Worm (Caenorhabditis elegans) whole organism, L4 larva: ENCODE data around the gene flp-15.
A peak's percentile ranks its signal among the peaks of the same experiment; 100 is the strongest.

Source experiments
- F10B5.3 ChIP-seq: sonication (generic microtip); optimal IDR thresholded peaks from 2 replicates; lab custom pipeline; 2016; ENCODE audit warnings: mild to moderate bottlenecking, missing genetic modification characterization, missing compliant biosample characterization
- F49E8.2 ChIP-seq: sonication (generic microtip); optimal IDR thresholded peaks from 2 replicates; lab custom pipeline; 2016; ENCODE audit warnings: missing compliant biosample characterization, mild to moderate bottlenecking, missing genetic modification characterization, borderline replicate concordance
- Y48G9A.11 ChIP-seq: fragments of 200-800 bp; sonication (Bioruptor generic); IDR thresholded peaks from 2 replicates; pipeline ENCODE4 v1.3.6; 2022; ENCODE audit warnings: missing genetic modification reagents, missing genetic modification characterization, missing compliant biosample characterization
- aha-1 ChIP-seq: fragments of 150-350 bp; peaks from one replicate; lab custom pipeline; 2014; ENCODE audit warnings: missing biosample characterization, missing genetic modification characterization
- ama-1 ChIP-seq: fragments of 150-350 bp; optimal IDR thresholded peaks from 2 replicates; lab custom pipeline; 2014; ENCODE audit warnings: inconsistent platforms, mixed read lengths
- ceh-28 ChIP-seq: fragments of 150-350 bp; optimal IDR thresholded peaks from 2 replicates; lab custom pipeline; 2014; ENCODE audit warnings: missing biosample characterization, missing genetic modification reagents, missing genetic modification characterization
- ceh-44 ChIP-seq: fragments of 200-800 bp; sonication (Bioruptor generic); IDR thresholded peaks from 2 replicates; pipeline ENCODE4 v1.3.6; 2022; ENCODE audit warnings: missing genetic modification reagents, missing genetic modification characterization, missing compliant biosample characterization
- ceh-62 ChIP-seq: sonication (generic microtip); optimal IDR thresholded peaks from 2 replicates; lab custom pipeline; 2017; ENCODE audit warnings: missing biosample characterization, missing genetic modification characterization
- ceh-82 ChIP-seq: sonication (generic microtip); optimal IDR thresholded peaks from 2 replicates; lab custom pipeline; 2017; ENCODE audit warnings: missing biosample characterization, missing genetic modification characterization
- ces-1 ChIP-seq: fragments of 150-350 bp; sonication (generic microtip); optimal IDR thresholded peaks from 4 replicates; lab custom pipeline; 2014; ENCODE audit warnings: missing biosample characterization, missing genetic modification reagents, missing genetic modification characterization
- cey-2 ChIP-seq: sonication (generic microtip); optimal IDR thresholded peaks from 3 replicates; lab custom pipeline; 2017; ENCODE audit warnings: missing genetic modification characterization, mild to moderate bottlenecking, missing compliant biosample characterization, antibody characterized with exemption, borderline replicate concordance; ENCODE audit not compliant: insufficient read depth
- daf-19 ChIP-seq: fragments of 200-800 bp; sonication (Bioruptor generic); conservative IDR thresholded peaks from 2 replicates; pipeline ENCODE4 v1.3.6; 2022; ENCODE audit warnings: missing genetic modification characterization, missing compliant biosample characterization
- daf-8 ChIP-seq: fragments of 200-800 bp; sonication (Bioruptor generic); IDR thresholded peaks from 2 replicates; pipeline ENCODE4 v1.3.6; 2022; ENCODE audit warnings: missing genetic modification characterization, missing compliant biosample characterization
- duxl-1 ChIP-seq: sonication (generic microtip); optimal IDR thresholded peaks from 2 replicates; lab custom pipeline; 2016; ENCODE audit warnings: mild to moderate bottlenecking, missing genetic modification characterization, moderate library complexity, missing compliant biosample characterization; ENCODE audit not compliant: poor library complexity
- egl-27 ChIP-seq: sonication (generic microtip); optimal IDR thresholded peaks from 3 replicates; lab custom pipeline; 2017; ENCODE audit warnings: missing biosample characterization, missing genetic modification reagents, missing genetic modification characterization
- fkh-10 ChIP-seq: fragments of 150-350 bp; optimal IDR thresholded peaks from 2 replicates; lab custom pipeline; 2014; ENCODE audit warnings: missing biosample characterization, missing genetic modification reagents, missing genetic modification characterization
- hlh-11 ChIP-seq: fragments of 200-800 bp; sonication (Bioruptor generic); optimal IDR thresholded peaks from 2 replicates; lab custom pipeline; 2018; ENCODE audit warnings: mild to moderate bottlenecking, missing genetic modification characterization, missing compliant biosample characterization
- hlh-30 ChIP-seq: sonication (generic microtip); optimal IDR thresholded peaks from 2 replicates; lab custom pipeline; 2017; ENCODE audit warnings: antibody characterized with exemption, mild to moderate bottlenecking, missing genetic modification characterization, missing compliant biosample characterization; ENCODE audit not compliant: insufficient read depth
- jun-1 ChIP-seq: fragments of 150-350 bp; optimal IDR thresholded peaks from 2 replicates; lab custom pipeline; 2014; ENCODE audit warnings: missing biosample characterization, missing genetic modification reagents, missing genetic modification characterization
- lim-7 ChIP-seq: fragments of 200-800 bp; sonication (Bioruptor generic); IDR thresholded peaks from 2 replicates; pipeline ENCODE4 v1.3.6; 2022; ENCODE audit warnings: missing genetic modification characterization, missing compliant biosample characterization
- lin-13 ChIP-seq: fragments of 150-350 bp; optimal IDR thresholded peaks from 2 replicates; lab custom pipeline; 2014; ENCODE audit warnings: missing biosample characterization, missing genetic modification reagents, missing genetic modification characterization
- lin-29 ChIP-seq: fragments of 200-800 bp; sonication (Bioruptor generic); IDR thresholded peaks from 2 replicates; pipeline ENCODE4 v1.3.6; 2022; ENCODE audit warnings: missing genetic modification reagents, missing genetic modification characterization, missing compliant biosample characterization
- lsy-2 ChIP-seq, 2 experiments: fragments of 150-350 bp in 1 of 2; sonication (generic microtip) in 1 of 2; optimal IDR thresholded peaks; 2 replicates each; lab custom pipeline; 2014 to 2017; ENCODE audit warnings: missing biosample characterization in 2 of 2, missing genetic modification characterization in 2 of 2
- mep-1 ChIP-seq: fragments of 150-350 bp; sonication (generic microtip); optimal IDR thresholded peaks from 3 replicates; lab custom pipeline; 2014; ENCODE audit warnings: missing biosample characterization, missing genetic modification characterization
- mes-2 ChIP-seq: sonication (generic microtip); optimal IDR thresholded peaks from 2 replicates; lab custom pipeline; 2016; ENCODE audit warnings: missing genotype, mild to moderate bottlenecking, missing genetic modification characterization, missing compliant biosample characterization; ENCODE audit not compliant: poor library complexity, severe bottlenecking
- mxl-2 ChIP-seq: fragments of 200-800 bp; sonication (Bioruptor generic); conservative IDR thresholded peaks from 2 replicates; pipeline ENCODE4 v1.3.6; 2022; ENCODE audit warnings: missing genetic modification reagents, missing genetic modification characterization, missing compliant biosample characterization
- nhr-102 ChIP-seq: sonication (generic microtip); optimal IDR thresholded peaks from 2 replicates; lab custom pipeline; 2016; ENCODE audit warnings: mild to moderate bottlenecking, missing genetic modification characterization, moderate library complexity, missing compliant biosample characterization
- nhr-111 ChIP-seq: fragments of 200-800 bp; sonication (Bioruptor generic); optimal IDR thresholded peaks from 2 replicates; lab custom pipeline; 2018; ENCODE audit warnings: mild to moderate bottlenecking, missing genetic modification characterization, missing compliant biosample characterization
- nhr-6 ChIP-seq: fragments of 150-350 bp; optimal IDR thresholded peaks from 2 replicates; lab custom pipeline; 2014; ENCODE audit warnings: missing biosample characterization, missing genetic modification characterization
- pha-4 ChIP-seq, 2 experiments: fragments of 150-350 bp in 1 of 2; fragments of 200-800 bp in 1 of 2; sonication (Bioruptor generic) in 1 of 2; IDR thresholded peaks in 1 of 2; optimal IDR thresholded peaks in 1 of 2; 2 replicates each; pipeline versions ENCODE4 v1.3.6 to Lab custom; 2014 to 2022; ENCODE audit warnings: missing genetic modification characterization in 2 of 2, missing genetic modification reagents in 2 of 2, missing biosample characterization in 1 of 2, missing compliant biosample characterization in 1 of 2
- php-3 ChIP-seq: fragments of 200-800 bp; sonication (Bioruptor generic); IDR thresholded peaks from 2 replicates; pipeline ENCODE4 v1.3.6; 2022; ENCODE audit warnings: missing genetic modification reagents, missing genetic modification characterization, missing compliant biosample characterization
- set-16 ChIP-seq: fragments of 200-800 bp; sonication (Bioruptor generic); IDR thresholded peaks from 2 replicates; pipeline ENCODE4 v1.3.6; 2022; ENCODE audit warnings: missing genetic modification reagents, missing genetic modification characterization, missing compliant biosample characterization
- spr-3 ChIP-seq: fragments of 200-800 bp; sonication (Bioruptor generic); optimal IDR thresholded peaks from 2 replicates; lab custom pipeline; 2018; ENCODE audit warnings: mild to moderate bottlenecking, missing genetic modification characterization, missing compliant biosample characterization
- unc-62 ChIP-seq, 3 experiments: fragments of 150-350 bp in 1 of 3; sonication (generic microtip); optimal IDR thresholded peaks in 2 of 3; peaks in 1 of 3; 1 replicate in 1 of 3; 2 replicates in 2 of 3; lab custom pipeline; 2014 to 2017; ENCODE audit warnings: missing biosample characterization in 3 of 3, missing genetic modification characterization in 3 of 3, missing genetic modification reagents in 3 of 3, missing genotype in 1 of 3
- zip-2 ChIP-seq: fragments of 150-350 bp; optimal IDR thresholded peaks from 2 replicates; lab custom pipeline; 2014; ENCODE audit warnings: missing biosample characterization, missing genetic modification characterization

Gene flp-15

ce11 chrIII:13693187-13693586 is 25.5 kb upstream of the flp-15 start:
- 0 out of 2 replicates have a peak, but pooled peaks have one; percentile 4 for TF ChIP-seq set-16
- TF ChIP-seq aha-1, result peak; percentile 40
- TF ChIP-seq spr-3, result no peak
- peak; percentile 51 for TF ChIP-seq ceh-28

ce11 chrIII:13692555-13692954 is 24.9 kb upstream of the flp-15 start, which contains the start of gene cyn-2:
Gene cyn-2 (plus strand): TSS chrIII:13692668.
- TF ChIP-seq hlh-30, result peak; percentile 34
- TF ChIP-seq hlh-11 (tag; lab: Kevin White, UChicago), result no peak
- peak; percentile 32 for TF ChIP-seq ama-1 (lab: Kevin White, UChicago)
- TF ChIP-seq mes-2 (tag; lab: Kevin White, UChicago), result peak; percentile 38
- peak; percentile 21 for TF ChIP-seq duxl-1
- TF ChIP-seq ceh-28, result peak; percentile 51
- TF ChIP-seq daf-19 (GFP tag; lab: Robert Waterston, UW), result 0 out of 2 replicates have a peak, but pooled peaks have one; percentile 8
- no peak for TF ChIP-seq mep-1 (tag; lab: Kevin White, UChicago)

ce11 chrIII:13687211-13687610 is 19.6 kb upstream of the flp-15 start, which contains the start of gene cul-2:
Gene cul-2 (plus strand): TSS chrIII:13687269.
- no peak for TF ChIP-seq cey-2 (tag; lab: Kevin White, UChicago)
- peak in 1 of 2 experiments; percentile 34 for TF ChIP-seq lsy-2 (tag; optimal IDR thresholded peaks at IDR 0.05; lab: Kevin White, UChicago)
- no peak for TF ChIP-seq lin-29
- no peak for TF ChIP-seq F49E8.2 (tag; lab: Kevin White, UChicago)
- peak; percentile 22 for TF ChIP-seq aha-1
- no peak for TF ChIP-seq daf-8 (GFP tag; lab: Robert Waterston, UW)
- no peak for TF ChIP-seq ceh-82 (tag; lab: Kevin White, UChicago)
- TF ChIP-seq ceh-62 (tag; lab: Kevin White, UChicago), result no peak
- TF ChIP-seq duxl-1, result no peak
- TF ChIP-seq zip-2 (tag; lab: Kevin White, UChicago), result no peak
- peak; percentile 66 for TF ChIP-seq hlh-30
- no peak for TF ChIP-seq F10B5.3
- no peak for TF ChIP-seq pha-4 (GFP tag; IDR thresholded peaks at IDR 0.05; lab: Robert Waterston, UW)
- TF ChIP-seq pha-4 (tag; optimal IDR thresholded peaks at IDR 0.05; lab: Kevin White, UChicago), result no peak
- no peak for TF ChIP-seq hlh-11 (tag; lab: Kevin White, UChicago)
- no peak for TF ChIP-seq daf-19 (GFP tag; lab: Robert Waterston, UW)
- TF ChIP-seq php-3 (GFP tag; lab: Robert Waterston, UW), result no peak
- no peak for TF ChIP-seq ces-1 (GFP tag; lab: Kevin White, UChicago)
- TF ChIP-seq mes-2 (tag; lab: Kevin White, UChicago), result peak; percentile 46
- TF ChIP-seq unc-62 (GFP tag; optimal IDR thresholded peaks at IDR 0.05 in 1 of 2; lab: Kevin White, UChicago), result peak in 1 of 2 experiments; percentile 75
- no peak for TF ChIP-seq unc-62 (tag; optimal IDR thresholded peaks at IDR 0.05; lab: Kevin White, UChicago)
- TF ChIP-seq nhr-102, result no peak
- no peak for TF ChIP-seq egl-27 (tag; lab: Kevin White, UChicago)
- no peak for TF ChIP-seq ceh-44
- no peak for TF ChIP-seq nhr-111 (GFP tag; lab: Kevin White, UChicago)
- TF ChIP-seq jun-1, result no peak
- no peak for TF ChIP-seq mxl-2 (GFP tag; lab: Robert Waterston, UW)
- TF ChIP-seq fkh-10 (GFP tag; lab: Kevin White, UChicago), result no peak
- peak; percentile 1 for TF ChIP-seq lin-13
- peak; percentile 23 for TF ChIP-seq nhr-6 (tag; lab: Kevin White, UChicago)

ce11 chrIII:13686309-13686708 is 18.7 kb upstream of the flp-15 start, which contains the start of gene dyf-2:
Gene dyf-2 (minus strand): TSS chrIII:13686445.
- TF ChIP-seq jun-1, result no peak
- no peak for TF ChIP-seq Y48G9A.11 (GFP tag; lab: Robert Waterston, UW)
- no peak for TF ChIP-seq lim-7 (GFP tag; lab: Robert Waterston, UW)
- TF ChIP-seq fkh-10 (GFP tag; lab: Kevin White, UChicago), result no peak
